Worm (Caenorhabditis elegans) whole organism, L1 larva: ENCODE results near the gene Y41C4A.6.
A peak's percentile ranks its signal among the peaks of the same experiment; 100 is the strongest.

Experiments
- C16A3.4 ChIP-seq: fragments of 150-350 bp; optimal IDR thresholded peaks from 2 replicates; lab custom pipeline; 2014; ENCODE audit warnings: missing biosample characterization, missing genetic modification characterization
- Y116A8C.19 ChIP-seq: sonication (generic microtip); optimal IDR thresholded peaks from 2 replicates; lab custom pipeline; 2016; ENCODE audit warnings: missing compliant biosample characterization, missing genetic modification characterization, borderline replicate concordance
- alr-1 ChIP-seq: fragments of 200-800 bp; sonication (Bioruptor generic); optimal IDR thresholded peaks from 2 replicates; lab custom pipeline; 2018; ENCODE audit warnings: borderline replicate concordance, mild to moderate bottlenecking, missing genetic modification characterization, missing compliant biosample characterization
- aly-2 ChIP-seq: fragments of 150-350 bp; optimal IDR thresholded peaks from 2 replicates; lab custom pipeline; 2014; ENCODE audit warnings: missing biosample characterization, missing genetic modification characterization
- ama-1 ChIP-seq: fragments of 150-350 bp; optimal IDR thresholded peaks from 2 replicates; lab custom pipeline; 2014
- ceh-88 ChIP-seq: fragments of 200-800 bp; sonication (Bioruptor generic); IDR thresholded peaks from 2 replicates; pipeline ENCODE4 v1.3.6; 2022; ENCODE audit warnings: missing genetic modification characterization, missing compliant biosample characterization
- ces-1 ChIP-seq: fragments of 150-350 bp; optimal IDR thresholded peaks from 2 replicates; lab custom pipeline; 2014; ENCODE audit warnings: missing biosample characterization, missing genetic modification reagents, missing genetic modification characterization
- dpl-1 ChIP-seq, 3 experiments: fragments of 150-350 bp in 2 of 3; sonication (generic microtip) in 1 of 3; optimal IDR thresholded peaks; 2 replicates each; lab custom pipeline; 2014 to 2017; ENCODE audit warnings: missing biosample characterization in 3 of 3, missing genetic modification characterization in 3 of 3, missing genetic modification reagents in 3 of 3
- efl-1 ChIP-seq, 4 experiments: fragments of 150-350 bp; optimal IDR thresholded peaks in 3 of 4; peaks in 1 of 4; 1 replicate in 1 of 4; 2 replicates in 3 of 4; lab custom pipeline; 2014; ENCODE audit warnings: missing biosample characterization in 2 of 4, missing genetic modification characterization in 2 of 4, missing genetic modification reagents in 2 of 4
- efl-3 ChIP-seq: fragments of 200-800 bp; sonication (Bioruptor generic); optimal IDR thresholded peaks from 2 replicates; lab custom pipeline; 2018; ENCODE audit warnings: mild to moderate bottlenecking, missing genetic modification characterization, missing compliant biosample characterization
- ets-5 ChIP-seq: fragments of 200-800 bp; sonication (Bioruptor generic); IDR thresholded peaks from 2 replicates; pipeline ENCODE4 v1.3.6; 2022; ENCODE audit warnings: missing genetic modification characterization, missing compliant biosample characterization
- fkh-8 ChIP-seq: sonication (generic microtip); optimal IDR thresholded peaks from 2 replicates; lab custom pipeline; 2016; ENCODE audit warnings: mild to moderate bottlenecking, missing genetic modification characterization, missing compliant biosample characterization
- grh-1 ChIP-seq: fragments of 200-800 bp; sonication (Bioruptor generic); IDR thresholded peaks from 2 replicates; pipeline ENCODE4 v1.3.6; 2022; ENCODE audit warnings: missing genetic modification reagents, missing genetic modification characterization, missing compliant biosample characterization
- hlh-17 ChIP-seq: fragments of 200-800 bp; sonication (Bioruptor generic); optimal IDR thresholded peaks from 2 replicates; lab custom pipeline; 2018; ENCODE audit warnings: missing genetic modification characterization, mild to moderate bottlenecking, missing compliant biosample characterization, moderate library complexity, borderline replicate concordance
- hlh-4 ChIP-seq: sonication (generic microtip); optimal IDR thresholded peaks from 2 replicates; lab custom pipeline; 2016; ENCODE audit warnings: mild to moderate bottlenecking, missing genetic modification characterization, missing compliant biosample characterization
- hpl-2 ChIP-seq: fragments of 150-350 bp; optimal IDR thresholded peaks from 2 replicates; lab custom pipeline; 2014; ENCODE audit warnings: missing biosample characterization, missing genetic modification reagents, missing genetic modification characterization
- isw-1 ChIP-seq: fragments of 200-800 bp; sonication (Bioruptor generic); IDR thresholded peaks from 2 replicates; pipeline ENCODE4 v1.3.6; 2022; ENCODE audit warnings: missing genetic modification characterization, missing compliant biosample characterization
- lin-13 ChIP-seq: fragments of 150-350 bp; optimal IDR thresholded peaks from 2 replicates; lab custom pipeline; 2014; ENCODE audit warnings: missing biosample characterization, missing genetic modification reagents, missing genetic modification characterization
- lin-15B ChIP-seq: fragments of 150-350 bp; sonication (generic microtip); optimal IDR thresholded peaks from 3 replicates; lab custom pipeline; 2014; ENCODE audit warnings: missing biosample characterization, missing genetic modification characterization
- lin-35 ChIP-seq, 2 experiments: fragments of 150-350 bp; optimal IDR thresholded peaks; 2 replicates each; lab custom pipeline; 2014; ENCODE audit warnings: missing biosample characterization in 2 of 2, missing genetic modification characterization in 2 of 2, missing genetic modification reagents in 2 of 2
- lin-39 ChIP-seq: fragments of 150-350 bp; optimal IDR thresholded peaks from 2 replicates; lab custom pipeline; 2014; ENCODE audit warnings: missing biosample characterization, missing genetic modification reagents, missing genetic modification characterization
- mdl-1 ChIP-seq, 2 experiments: fragments of 150-350 bp; optimal IDR thresholded peaks; 2 replicates each; lab custom pipeline; 2014 to 2017; ENCODE audit warnings: missing biosample characterization in 2 of 2, missing genetic modification characterization in 2 of 2, inconsistent platforms in 1 of 2
- nhr-19 ChIP-seq: fragments of 200-800 bp; sonication (Bioruptor generic); conservative IDR thresholded peaks from 2 replicates; pipeline ENCODE4 v1.3.6; 2022; ENCODE audit warnings: missing genetic modification characterization, missing compliant biosample characterization
- nhr-28 ChIP-seq: fragments of 150-350 bp; optimal IDR thresholded peaks from 2 replicates; lab custom pipeline; 2014; ENCODE audit warnings: missing biosample characterization, missing genetic modification characterization
- nhr-47 ChIP-seq: sonication (generic microtip); optimal IDR thresholded peaks from 2 replicates; lab custom pipeline; 2016; ENCODE audit warnings: mild to moderate bottlenecking, missing genetic modification characterization, moderate library complexity, missing compliant biosample characterization
- nhr-71 ChIP-seq: sonication (generic microtip); optimal IDR thresholded peaks from 2 replicates; lab custom pipeline; 2016; ENCODE audit warnings: mild to moderate bottlenecking, missing genetic modification characterization, moderate library complexity, missing compliant biosample characterization
- nhr-76 ChIP-seq: sonication (generic microtip); optimal IDR thresholded peaks from 2 replicates; lab custom pipeline; 2017; ENCODE audit warnings: missing biosample characterization, missing genetic modification characterization
- nhr-77 ChIP-seq: fragments of 150-350 bp; optimal IDR thresholded peaks from 2 replicates; lab custom pipeline; 2014; ENCODE audit warnings: missing biosample characterization, missing genetic modification characterization
- nhr-85 ChIP-seq: sonication (generic microtip); peaks from one replicate; lab custom pipeline; 2016; ENCODE audit warnings: missing genetic modification characterization, inconsistent platforms, missing compliant biosample characterization
- nhr-90 ChIP-seq: sonication (generic microtip); optimal IDR thresholded peaks from 2 replicates; lab custom pipeline; 2016; ENCODE audit warnings: mild to moderate bottlenecking, missing genetic modification characterization, missing compliant biosample characterization; ENCODE audit not compliant: poor library complexity
- pag-3 ChIP-seq: sonication (generic microtip); optimal IDR thresholded peaks from 2 replicates; lab custom pipeline; 2017; ENCODE audit warnings: missing genetic modification characterization, mild to moderate bottlenecking, missing compliant biosample characterization, antibody characterized with exemption, borderline replicate concordance; ENCODE audit not compliant: insufficient read depth
- rnt-1 ChIP-seq: sonication (generic microtip); optimal IDR thresholded peaks from 2 replicates; lab custom pipeline; 2016; ENCODE audit warnings: mild to moderate bottlenecking, missing genetic modification characterization, moderate library complexity, missing compliant biosample characterization
- snpc-4 ChIP-seq: fragments of 150-350 bp; optimal IDR thresholded peaks from 2 replicates; lab custom pipeline; 2014; ENCODE audit warnings: missing biosample characterization, missing genetic modification characterization
- snu-23 ChIP-seq: sonication (generic microtip); optimal IDR thresholded peaks from 2 replicates; lab custom pipeline; 2016; ENCODE audit warnings: missing genetic modification characterization, missing compliant biosample characterization
- tlp-1 ChIP-seq: fragments of 150-350 bp; optimal IDR thresholded peaks from 2 replicates; lab custom pipeline; 2014; ENCODE audit warnings: missing biosample characterization, missing genetic modification characterization
- unc-86 ChIP-seq: sonication (generic microtip); optimal IDR thresholded peaks from 2 replicates; lab custom pipeline; 2016; ENCODE audit warnings: missing genetic modification characterization, missing compliant biosample characterization
- unc-98 ChIP-seq: fragments of 200-800 bp; sonication (Bioruptor generic); IDR thresholded peaks from 2 replicates; pipeline ENCODE4 v1.3.6; 2022; ENCODE audit warnings: missing genetic modification characterization, missing compliant biosample characterization
- zip-4 ChIP-seq: fragments of 200-800 bp; sonication (Bioruptor generic); optimal IDR thresholded peaks from 2 replicates; lab custom pipeline; 2018; ENCODE audit warnings: mild to moderate bottlenecking, missing genetic modification characterization, moderate library complexity, missing compliant biosample characterization
- ztf-4 ChIP-seq: fragments of 150-350 bp; optimal IDR thresholded peaks from 2 replicates; lab custom pipeline; 2014; ENCODE audit warnings: missing biosample characterization, missing genetic modification characterization

Y41C4A.6 gene

ce11 chrIII:11689303-11689702 lies 7.1 kb upstream of the Y41C4A.6 start (continued):
- peak; percentile 65 for TF ChIP-seq nhr-77 (tag; lab: Kevin White, UChicago)
- no peak for TF ChIP-seq tlp-1 (tag; lab: Kevin White, UChicago)
- TF ChIP-seq ztf-4 (tag; lab: Kevin White, UChicago) = no peak
- TF ChIP-seq ets-5 (GFP tag; lab: Robert Waterston, UW) = no peak
- TF ChIP-seq nhr-71 (tag; lab: Kevin White, UChicago) = peak; percentile 79

ce11 chrIII:11689887-11690286 lies 6.5 kb upstream of the Y41C4A.6 start:
- TF ChIP-seq rnt-1 (tag; lab: Kevin White, UChicago) (no peak), unc-98 (no peak), hlh-4 (no peak), nhr-76 (tag; lab: Kevin White, UChicago) (no peak), nhr-28 (tag; lab: Kevin White, UChicago) (no peak), dpl-1 (GFP tag; optimal IDR thresholded peaks at IDR 0.05; lab: Kevin White, UChicago) (no peak), lin-13 (GFP tag; lab: Kevin White, UChicago) (no peak), hlh-17 (GFP tag; lab: Kevin White, UChicago) (no peak), unc-86 (no peak), pag-3 (tag; lab: Kevin White, UChicago) (no peak), nhr-90 (no peak), alr-1 (tag; lab: Kevin White, UChicago) (no peak), ces-1 (GFP tag; lab: Kevin White, UChicago) (no peak), nhr-47 (tag; lab: Kevin White, UChicago) (no peak)

ce11 chrIII:11692380-11692779 lies 4.0 kb upstream of the Y41C4A.6 start:
- TF ChIP-seq nhr-85 (tag; lab: Kevin White, UChicago) (peak; percentile 48), isw-1 (no peak), fkh-8 (tag; lab: Kevin White, UChicago) (peak; percentile 10)

ce11 chrIII:11694506-11694947 lies 1.8 kb upstream of the Y41C4A.6 start:
- TF ChIP-seq efl-1 (optimal IDR thresholded peaks at IDR 0.05; lab: Kevin White, UChicago) (no peak), efl-1 (GFP tag; optimal IDR thresholded peaks at IDR 0.05 in 1 of 2; lab: Kevin White, UChicago) (peak in 1 of 2 experiments; percentile 53), dpl-1 (GFP tag; optimal IDR thresholded peaks at IDR 0.05; lab: Kevin White, UChicago) (no peak), nhr-71 (tag; lab: Kevin White, UChicago) (peak; percentile 12), lin-15B (tag; lab: Kevin White, UChicago) (no peak), snu-23 (GFP tag; lab: Kevin White, UChicago) (no peak)

- TF ChIP-seq nhr-47 (tag; lab: Kevin White, UChicago) (peak; percentile 7), nhr-71 (tag; lab: Kevin White, UChicago) (peak; percentile 14), grh-1 (GFP tag; lab: Robert Waterston, UW) (peak; percentile 26; the same call in 1 of the 2 replicates), aly-2 (tag; lab: Kevin White, UChicago) (no peak), fkh-8 (tag; lab: Kevin White, UChicago) (peak; percentile 50)
These were observed 1.4 kb upstream of the Y41C4A.6 start, which contains the start of gene Y41C4A.22 for ce11 chrIII:11694975-11695374. Gene Y41C4A.22, plus strand, starts transcription at chrIII:11695275.

- TF ChIP-seq efl-1 (optimal IDR thresholded peaks at IDR 0.05; lab: Kevin White, UChicago) (no peak), efl-1 (GFP tag; optimal IDR thresholded peaks at IDR 0.05 in 1 of 2; lab: Kevin White, UChicago) (no peak), hpl-2 (no peak), ets-5 (GFP tag; lab: Robert Waterston, UW) (no peak), lin-39 (no peak), Y116A8C.19 (tag; lab: Kevin White, UChicago) (no peak), nhr-28 (tag; lab: Kevin White, UChicago) (no peak), zip-4 (GFP tag; lab: Kevin White, UChicago) (no peak), dpl-1 (GFP tag; optimal IDR thresholded peaks at IDR 0.05; lab: Kevin White, UChicago) (no peak), ceh-88 (GFP tag; lab: Robert Waterston, UW) (no peak), lin-35 (GFP tag; optimal IDR thresholded peaks at IDR 0.05; lab: Kevin White, UChicago) (no peak), nhr-90 (no peak), nhr-19 (GFP tag; lab: Robert Waterston, UW) (no peak), C16A3.4 (tag; lab: Kevin White, UChicago) (no peak), snpc-4 (no peak), isw-1 (no peak), ama-1 (lab: Kevin White, UChicago) (no peak), nhr-76 (tag; lab: Kevin White, UChicago) (no peak), efl-3 (no peak), unc-98 (no peak), mdl-1 (tag; optimal IDR thresholded peaks at IDR 0.05; lab: Kevin White, UChicago) (no peak)
- TF ChIP-seq, all 84 proteins: peak for 0
These were observed 2.2 kb downstream of the Y41C4A.6 start, which contains the start of gene Y41C4A.7 for ce11 chrIII:11698569-11698968. Gene Y41C4A.7, plus strand, starts transcription at chrIII:11698869.
